Worm (Caenorhabditis elegans) whole organism, young adult: ENCODE measurements around the gene fbxb-112.
A peak's percentile ranks its signal among the peaks of the same experiment; 100 is the strongest.

Experiments used
- B0019.2 ChIP-seq: fragments of 200-800 bp; sonication (Bioruptor generic); conservative IDR thresholded peaks from 2 replicates; pipeline ENCODE4 v1.3.6; 2022; ENCODE audit warnings: missing genetic modification reagents, missing genetic modification characterization, missing compliant biosample characterization
- D2030.7 ChIP-seq: fragments of 200-800 bp; sonication (Bioruptor generic); IDR thresholded peaks from 2 replicates; pipeline ENCODE4 v1.3.6; 2022; ENCODE audit warnings: missing genetic modification reagents, missing genetic modification characterization, missing compliant biosample characterization
- F23B12.7 ChIP-seq: sonication (generic microtip); optimal IDR thresholded peaks from 2 replicates; lab custom pipeline; 2017; ENCODE audit warnings: missing genetic modification characterization, mild to moderate bottlenecking, missing compliant biosample characterization, antibody characterized with exemption, moderate library complexity; ENCODE audit not compliant: insufficient read depth
- F52B5.7 ChIP-seq: sonication (generic microtip); optimal IDR thresholded peaks from 2 replicates; lab custom pipeline; 2016; ENCODE audit warnings: mild to moderate bottlenecking, missing genetic modification characterization, missing compliant biosample characterization
- F55B11.4 ChIP-seq: sonication (generic microtip); optimal IDR thresholded peaks from 2 replicates; lab custom pipeline; 2016; ENCODE audit warnings: missing compliant biosample characterization, missing genetic modification characterization, borderline replicate concordance; ENCODE audit not compliant: insufficient read depth
- F57C9.4 ChIP-seq: sonication (generic microtip); optimal IDR thresholded peaks from 2 replicates; lab custom pipeline; 2017; ENCODE audit warnings: mild to moderate bottlenecking, missing genetic modification characterization, missing compliant biosample characterization
- Y53G8AR.9 ChIP-seq: fragments of 200-800 bp; sonication (Bioruptor generic); conservative IDR thresholded peaks from 2 replicates; pipeline ENCODE4 v1.3.6; 2022; ENCODE audit warnings: missing genetic modification reagents, missing genetic modification characterization, missing compliant biosample characterization
- Y95B8A.8 ChIP-seq: fragments of 200-800 bp; sonication (Bioruptor generic); IDR thresholded peaks from 2 replicates; pipeline ENCODE4 v1.3.6; 2022; ENCODE audit warnings: missing genetic modification reagents, missing genetic modification characterization, missing compliant biosample characterization
- ama-1 ChIP-seq, 3 experiments: fragments of 150-350 bp in 1 of 3; sonication (generic microtip) in 2 of 3; optimal IDR thresholded peaks; 2 replicates each; lab custom pipeline; 2014 to 2018; ENCODE audit warnings: missing biosample characterization in 2 of 3, missing genetic modification characterization in 2 of 3, missing genetic modification reagents in 2 of 3
- aptf-2 ChIP-seq: fragments of 200-800 bp; sonication (Bioruptor generic); conservative IDR thresholded peaks from 2 replicates; pipeline ENCODE4 v1.3.6; 2022; ENCODE audit warnings: missing genetic modification reagents, missing genetic modification characterization, missing compliant biosample characterization
- aptf-3 ChIP-seq: fragments of 200-800 bp; sonication (Bioruptor generic); IDR thresholded peaks from 2 replicates; pipeline ENCODE4 v1.3.6; 2022; ENCODE audit warnings: missing genetic modification characterization, missing compliant biosample characterization
- athp-1 ChIP-seq: sonication (generic microtip); optimal IDR thresholded peaks from 2 replicates; lab custom pipeline; 2017; ENCODE audit warnings: mild to moderate bottlenecking, missing genetic modification characterization, missing compliant biosample characterization
- attf-3 ChIP-seq: fragments of 200-800 bp; sonication (Bioruptor generic); conservative IDR thresholded peaks from 2 replicates; pipeline ENCODE4 v1.3.6; 2022; ENCODE audit warnings: missing genetic modification reagents, missing genetic modification characterization, missing compliant biosample characterization
- attf-5 ChIP-seq: fragments of 200-800 bp; sonication (Bioruptor generic); optimal IDR thresholded peaks from 2 replicates; lab custom pipeline; 2018; ENCODE audit warnings: mild to moderate bottlenecking, missing genetic modification characterization, missing compliant biosample characterization
- attf-6 ChIP-seq: fragments of 200-800 bp; sonication (Bioruptor generic); IDR thresholded peaks from 2 replicates; pipeline ENCODE4 v1.3.6; 2022; ENCODE audit warnings: missing genetic modification reagents, missing genetic modification characterization, missing compliant biosample characterization
- bed-2 ChIP-seq: fragments of 200-800 bp; sonication (Bioruptor generic); IDR thresholded peaks from 2 replicates; pipeline ENCODE4 v1.3.6; 2022; ENCODE audit warnings: missing genetic modification reagents, missing genetic modification characterization, missing compliant biosample characterization
- cebp-1 ChIP-seq, 2 experiments: fragments of 200-800 bp in 1 of 2; sonication (Bioruptor generic) in 1 of 2; sonication (generic microtip) in 1 of 2; IDR thresholded peaks in 1 of 2; optimal IDR thresholded peaks in 1 of 2; 2 replicates each; pipeline versions ENCODE4 v1.3.6 to Lab custom; 2017 to 2022; ENCODE audit warnings: missing compliant biosample characterization in 2 of 2, missing genetic modification characterization in 2 of 2, mild to moderate bottlenecking in 1 of 2, missing genetic modification reagents in 1 of 2, moderate library complexity in 1 of 2
- ceh-100 ChIP-seq: fragments of 200-800 bp; sonication (Bioruptor generic); IDR thresholded peaks from 2 replicates; pipeline ENCODE4 v1.3.6; 2022; ENCODE audit warnings: missing genetic modification reagents, missing genetic modification characterization, missing compliant biosample characterization
- ceh-58 ChIP-seq: fragments of 200-800 bp; sonication (Bioruptor generic); IDR thresholded peaks from 2 replicates; pipeline ENCODE4 v1.3.6; 2022; ENCODE audit warnings: missing genetic modification characterization, missing compliant biosample characterization
- ceh-91 ChIP-seq: fragments of 200-800 bp; sonication (Bioruptor generic); IDR thresholded peaks from 2 replicates; pipeline ENCODE4 v1.3.6; 2022; ENCODE audit warnings: missing genetic modification reagents, missing genetic modification characterization, missing compliant biosample characterization
- efl-1 ChIP-seq: fragments of 150-350 bp; optimal IDR thresholded peaks from 2 replicates; lab custom pipeline; 2014; ENCODE audit warnings: missing biosample characterization, missing genetic modification reagents, missing genetic modification characterization
- egrh-3 ChIP-seq: fragments of 200-800 bp; sonication (Bioruptor generic); IDR thresholded peaks from 2 replicates; pipeline ENCODE4 v1.3.6; 2022; ENCODE audit warnings: missing genetic modification reagents, missing genetic modification characterization, missing compliant biosample characterization
- hmg-20 ChIP-seq: fragments of 200-800 bp; sonication (Bioruptor generic); IDR thresholded peaks from 2 replicates; pipeline ENCODE4 v1.3.6; 2022; ENCODE audit warnings: missing genetic modification reagents, missing genetic modification characterization, missing compliant biosample characterization
- hsf-1 ChIP-seq: fragments of 200-800 bp; sonication (Bioruptor generic); IDR thresholded peaks from 2 replicates; pipeline ENCODE4 v1.3.6; 2022; ENCODE audit warnings: missing genetic modification reagents, missing genetic modification characterization, missing compliant biosample characterization
- lin-26 ChIP-seq: fragments of 200-800 bp; sonication (Bioruptor generic); IDR thresholded peaks from 2 replicates; pipeline ENCODE4 v1.3.6; 2022; ENCODE audit warnings: missing genetic modification reagents, missing genetic modification characterization, missing compliant biosample characterization
- lin-35 ChIP-seq, 3 experiments: fragments of 150-350 bp in 2 of 3; sonication (generic microtip) in 1 of 3; optimal IDR thresholded peaks; 2 replicates each; lab custom pipeline; 2014 to 2018; ENCODE audit warnings: missing biosample characterization in 3 of 3, missing genetic modification characterization in 3 of 3, missing genetic modification reagents in 3 of 3
- lin-54 ChIP-seq: fragments of 200-800 bp; sonication (Bioruptor generic); optimal IDR thresholded peaks from 2 replicates; lab custom pipeline; 2018; ENCODE audit warnings: mild to moderate bottlenecking, missing genetic modification characterization, missing compliant biosample characterization
- lir-1 ChIP-seq: fragments of 200-800 bp; sonication (Bioruptor generic); conservative IDR thresholded peaks from 2 replicates; pipeline ENCODE4 v1.3.6; 2022; ENCODE audit warnings: missing genetic modification reagents, missing genetic modification characterization, missing compliant biosample characterization
- lsl-1 ChIP-seq: fragments of 200-800 bp; sonication (Bioruptor generic); optimal IDR thresholded peaks from 2 replicates; lab custom pipeline; 2018; ENCODE audit warnings: mild to moderate bottlenecking, missing genetic modification characterization, moderate library complexity, missing compliant biosample characterization
- madf-6 ChIP-seq: fragments of 200-800 bp; sonication (Bioruptor generic); IDR thresholded peaks from 2 replicates; pipeline ENCODE4 v1.3.6; 2022; ENCODE audit warnings: missing genetic modification reagents, missing genetic modification characterization, missing compliant biosample characterization
- mcd-1 ChIP-seq: fragments of 200-800 bp; sonication (Bioruptor generic); IDR thresholded peaks from 2 replicates; pipeline ENCODE4 v1.3.6; 2022; ENCODE audit warnings: missing genetic modification reagents, missing genetic modification characterization, missing compliant biosample characterization
- nfyb-1 ChIP-seq: fragments of 200-800 bp; sonication (Bioruptor generic); IDR thresholded peaks from 2 replicates; pipeline ENCODE4 v1.3.6; 2022; ENCODE audit warnings: missing genetic modification reagents, missing genetic modification characterization, missing compliant biosample characterization
- snpc-4 ChIP-seq, 5 experiments: fragments of 150-350 bp in 1 of 5; sonication (generic microtip) in 4 of 5; optimal IDR thresholded peaks; 2 replicates each; lab custom pipeline; 2014 to 2018; ENCODE audit warnings: missing genetic modification characterization in 5 of 5, missing biosample characterization in 3 of 5, antibody characterized with exemption in 2 of 5, mild to moderate bottlenecking in 2 of 5, missing compliant biosample characterization in 2 of 5, missing genotype in 2 of 5, moderate library complexity in 2 of 5, missing genetic modification reagents in 1 of 5
- unc-130 ChIP-seq: sonication (generic microtip); optimal IDR thresholded peaks from 2 replicates; lab custom pipeline; 2016; ENCODE audit warnings: missing genetic modification reagents, missing genetic modification characterization, missing compliant biosample characterization
- xnd-1 ChIP-seq: sonication (generic microtip); optimal IDR thresholded peaks from 2 replicates; lab custom pipeline; 2016; ENCODE audit warnings: missing genotype, missing genetic modification reagents, missing genetic modification characterization, missing compliant biosample characterization
- zfh-2 ChIP-seq: fragments of 200-800 bp; sonication (Bioruptor generic); conservative IDR thresholded peaks from 2 replicates; pipeline ENCODE4 v1.3.6; 2022; ENCODE audit warnings: missing genetic modification reagents, missing genetic modification characterization, missing compliant biosample characterization
- ztf-25 ChIP-seq: fragments of 200-800 bp; sonication (Bioruptor generic); IDR thresholded peaks from 2 replicates; pipeline ENCODE4 v1.3.6; 2022; ENCODE audit warnings: missing genetic modification reagents, missing genetic modification characterization, missing compliant biosample characterization
- ztf-6 ChIP-seq: fragments of 200-800 bp; sonication (Bioruptor generic); IDR thresholded peaks from 2 replicates; pipeline ENCODE4 v1.3.6; 2022; ENCODE audit warnings: missing genetic modification reagents, missing genetic modification characterization, missing compliant biosample characterization

The fbxb-112 gene

DNA sequence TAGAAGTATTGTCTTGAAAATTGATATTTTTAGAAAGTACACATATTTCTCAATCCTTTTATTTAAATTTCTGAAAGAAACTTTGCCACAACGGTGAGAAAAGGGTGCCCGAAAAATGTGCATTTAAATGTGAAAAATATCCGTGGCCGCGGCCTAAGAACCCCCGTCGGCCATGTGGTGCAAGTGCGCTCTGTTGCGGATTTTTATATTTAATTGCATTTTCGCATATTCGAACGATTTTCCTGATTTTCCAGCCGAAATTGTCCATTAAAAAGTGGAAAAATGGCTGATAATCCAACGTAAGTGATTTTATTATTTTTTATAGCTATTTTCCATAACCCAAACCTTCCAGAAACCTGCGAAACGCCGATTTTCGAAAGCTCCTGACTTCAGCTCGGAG is 8.7 kb upstream of the fbxb-112 start, which contains the start of gene smu-2 (continued):
- TF ChIP-seq F52B5.7 (tag; lab: Kevin White, UChicago), result no peak

DNA sequence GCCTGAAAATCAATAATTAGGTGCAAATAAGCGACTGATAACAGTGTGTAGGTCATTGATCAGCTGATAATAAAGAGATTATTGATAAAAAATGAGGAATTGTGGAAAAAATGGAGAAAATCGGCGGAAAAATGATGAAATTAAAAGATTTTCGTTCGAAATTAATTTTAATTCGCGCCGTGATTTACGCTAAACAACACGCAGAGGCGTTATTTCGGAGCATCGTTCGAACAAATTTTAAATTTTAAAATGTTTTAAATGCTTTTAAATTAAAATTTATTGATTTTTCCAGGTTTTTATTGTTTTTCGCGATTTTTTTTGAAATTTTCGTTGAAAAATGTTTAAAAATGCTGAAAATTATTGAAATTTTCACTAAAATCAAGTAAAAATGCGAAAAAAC is 8.5 kb downstream of the fbxb-112 start, which contains the start of gene Y49F6B.9:
Y49F6B.9 (minus strand) TSS at position 2 of the 400 bp plus-strand sequence.
- peak; percentile 85 for TF ChIP-seq attf-3 (GFP tag; lab: Robert Waterston, UW)
- TF ChIP-seq bed-2 (GFP tag; lab: Robert Waterston, UW), result no peak
- peak; percentile 40 for TF ChIP-seq efl-1 (GFP tag; lab: Kevin White, UChicago)

- 0 out of 2 replicates have a peak, but pooled peaks have one; percentile 14 for TF ChIP-seq mcd-1 (GFP tag; lab: Robert Waterston, UW)
- no peak for TF ChIP-seq ztf-6 (GFP tag; lab: Robert Waterston, UW)
- peak; percentile 58; the same call in 1 of the 2 replicates for TF ChIP-seq lin-26 (GFP tag; lab: Robert Waterston, UW)
- TF ChIP-seq F23B12.7 (tag; lab: Kevin White, UChicago), result no peak
- TF ChIP-seq B0019.2, result no peak
- TF ChIP-seq hsf-1 (GFP tag; lab: Robert Waterston, UW), result no peak
- no peak for TF ChIP-seq cebp-1 (GFP tag; IDR thresholded peaks at IDR 0.05; lab: Robert Waterston, UW)
- TF ChIP-seq cebp-1 (tag; optimal IDR thresholded peaks at IDR 0.05; lab: Kevin White, UChicago), result no peak
- peak; percentile 88 for TF ChIP-seq zfh-2
- TF ChIP-seq madf-6, result no peak
- no peak for TF ChIP-seq attf-6 (GFP tag; lab: Robert Waterston, UW)
- no peak for TF ChIP-seq athp-1
- no peak for TF ChIP-seq lin-54 (GFP tag; lab: Kevin White, UChicago)
- TF ChIP-seq egrh-3 (GFP tag; lab: Robert Waterston, UW), result peak; percentile 88
- TF ChIP-seq ceh-58 (GFP tag; lab: Robert Waterston, UW), result no peak
- TF ChIP-seq nfyb-1 (GFP tag; lab: Robert Waterston, UW), result 0 out of 2 replicates have a peak, but pooled peaks have one; percentile 26
- TF ChIP-seq xnd-1, result no peak
- TF ChIP-seq aptf-3 (GFP tag; lab: Robert Waterston, UW), result no peak
- TF ChIP-seq ceh-100 (GFP tag; lab: Robert Waterston, UW), result no peak
These were observed 9.5 kb downstream of the fbxb-112 start for ce11 chrII:3500373-3500772.

DNA sequence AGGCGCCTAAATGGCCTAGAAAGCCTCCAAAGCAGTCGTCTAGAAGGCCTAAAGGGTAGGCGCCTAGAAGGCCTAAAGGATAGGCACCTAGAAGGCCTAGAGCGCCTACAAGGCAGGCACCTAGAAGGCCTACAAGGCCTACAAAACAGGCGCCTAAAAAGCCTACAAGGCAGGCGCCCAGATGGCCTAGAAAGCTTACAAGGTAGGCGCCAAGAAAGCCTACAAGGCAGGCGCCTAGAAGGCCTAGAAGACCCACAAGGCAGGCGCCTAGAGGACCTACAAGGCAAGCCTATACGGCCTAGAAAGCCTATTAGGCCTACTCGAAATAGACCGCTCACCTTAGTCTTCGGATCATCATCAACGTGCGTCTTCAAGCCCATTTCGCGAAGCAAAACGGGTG is 11.1 kb downstream of the fbxb-112 start:
- 0 out of 2 replicates have a peak, but pooled peaks have one; percentile 9 for TF ChIP-seq attf-6 (GFP tag; lab: Robert Waterston, UW)
- no peak for TF ChIP-seq Y95B8A.8 (GFP tag; lab: Robert Waterston, UW)

DNA sequence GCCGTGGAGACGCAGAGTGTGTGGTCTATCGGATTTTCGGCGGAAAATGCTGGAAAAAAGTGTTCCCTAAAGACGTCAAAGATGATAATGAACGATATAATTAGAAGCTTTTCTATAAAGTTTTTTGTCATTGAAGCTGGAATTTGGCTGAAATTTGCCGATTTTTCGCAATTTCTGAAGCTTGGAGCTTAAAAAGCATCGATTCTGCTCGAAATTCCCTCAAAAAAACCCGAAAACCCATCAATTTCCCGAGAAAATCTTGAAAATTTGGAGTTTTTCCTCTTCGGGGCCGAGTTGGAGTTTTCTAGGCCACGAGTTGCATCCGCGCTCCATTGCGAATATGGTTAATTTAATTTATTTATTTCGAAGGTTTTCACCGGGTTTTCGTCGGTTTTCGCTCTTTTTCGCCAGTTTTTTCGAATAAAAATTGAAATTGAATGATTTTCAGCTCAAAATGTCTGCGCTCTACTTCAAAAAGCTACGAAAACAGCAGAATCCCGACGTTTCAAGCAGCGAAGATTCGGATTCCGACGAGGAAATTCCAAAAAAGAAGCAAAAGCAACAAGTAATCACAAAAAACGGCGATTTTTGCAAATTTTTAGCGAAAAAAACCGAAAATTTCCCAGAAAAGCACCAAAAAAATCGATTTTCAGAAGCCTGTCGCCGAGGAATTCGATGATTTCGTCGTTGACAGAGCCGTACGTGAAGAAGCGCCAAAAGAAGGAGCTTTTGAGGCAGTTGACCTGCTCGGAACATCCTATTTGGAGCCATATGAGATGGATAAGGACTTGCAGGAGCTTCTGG is 11.8 kb downstream of the fbxb-112 start, which contains the start of the genes col-71 and Y49F6B.2:
col-71 (minus strand) TSS at position 51 of the 804 bp plus-strand sequence.
Y49F6B.2 (plus strand) TSS at position 449 of the 804 bp plus-strand sequence.
- TF ChIP-seq ama-1 (optimal IDR thresholded peaks at IDR 0.05; lab: Kevin White, UChicago) (no peak), ama-1 (GFP tag; optimal IDR thresholded peaks at IDR 0.05; lab: Kevin White, UChicago) (no peak), lin-35 (GFP tag; optimal IDR thresholded peaks at IDR 0.05; lab: Kevin White, UChicago) (peak in 2 of 3 experiments; percentile 21 to 67), unc-130 (peak; percentile 20), lsl-1 (peak; percentile 46), F55B11.4 (tag; lab: Kevin White, UChicago) (no peak), athp-1 (peak; percentile 58), lir-1 (GFP tag; lab: Robert Waterston, UW) (peak; percentile 68; the same call in 1 of the 2 replicates), snpc-4 (GFP tag; optimal IDR thresholded peaks at IDR 0.05; lab: Kevin White, UChicago) (no peak), snpc-4 (tag; optimal IDR thresholded peaks at IDR 0.05; lab: Kevin White, UChicago) (peak in 2 of 4 experiments; percentile 19 to 34), ztf-25 (GFP tag; lab: Robert Waterston, UW) (0 out of 2 replicates have a peak, but pooled peaks have one; percentile 70), aptf-2 (GFP tag; lab: Robert Waterston, UW) (0 out of 2 replicates have a peak, but pooled peaks have one; percentile 22), mcd-1 (GFP tag; lab: Robert Waterston, UW) (peak; percentile 98), D2030.7 (GFP tag; lab: Robert Waterston, UW) (peak; percentile 46), hmg-20 (GFP tag; lab: Robert Waterston, UW) (0 out of 2 replicates have a peak, but pooled peaks have one; percentile 7), Y53G8AR.9 (peak; percentile 65; the same call in 1 of the 2 replicates), attf-5 (GFP tag; lab: Kevin White, UChicago) (peak; percentile 58), ceh-91 (GFP tag; lab: Robert Waterston, UW) (peak; percentile 55), F57C9.4 (tag; lab: Kevin White, UChicago) (no peak)
